Worm (Caenorhabditis elegans): ENCODE data around the gene srbc-32.

Gene srbc-32

ce11 chrV:3486857-3487256 lies at the start of gene srbc-32:
Gene srbc-32, minus strand, starts transcription at chrV:3486957.
- TF ChIP-seq lin-13 (tag; optimal IDR thresholded peaks at IDR 0.05) (no peak), ztf-11 (tag; optimal IDR thresholded peaks at IDR 0.05) (no peak), unc-120 (tag; optimal IDR thresholded peaks at IDR 0.05; ENCODE audit: poor library complexity, severe bottlenecking) (no peak), M03D4.4 (tag; optimal IDR thresholded peaks at IDR 0.05) (no peak), hlh-1 (tag; optimal IDR thresholded peaks at IDR 0.05) (no peak), zip-8 (tag; optimal IDR thresholded peaks at IDR 0.05) (no peak), lsy-2 (tag; optimal IDR thresholded peaks at IDR 0.05) (no peak), bed-3 (GFP tag; optimal IDR thresholded peaks at IDR 0.05) (no peak), unc-39 (tag; optimal IDR thresholded peaks at IDR 0.05) (no peak), nhr-12 (tag; optimal IDR thresholded peaks at IDR 0.05) (no peak), lin-32 (GFP tag; optimal IDR thresholded peaks at IDR 0.05) (no peak), ceh-43 (GFP tag; optimal IDR thresholded peaks at IDR 0.05) (no peak), mab-5 (tag; optimal IDR thresholded peaks at IDR 0.05) (no peak)

ce11 chrV:3535260-3535659 lies 48.5 kb upstream of the srbc-32 start, which contains the start of gene nhr-221:
Gene nhr-221, minus strand, starts transcription at chrV:3535360.
- TF ChIP-seq sem-2 (GFP tag; optimal IDR thresholded peaks at IDR 0.05) (no peak), tbx-8 (GFP tag; optimal IDR thresholded peaks at IDR 0.05) (no peak), M03D4.4 (tag; optimal IDR thresholded peaks at IDR 0.05) (no peak), mab-5 (tag; optimal IDR thresholded peaks at IDR 0.05) (no peak)

ce11 chrV:3530403-3530802 lies 43.6 kb upstream of the srbc-32 start, which contains the start of gene srbc-66:
Gene srbc-66, plus strand, starts transcription at chrV:3530703.
- TF ChIP-seq bed-3 (GFP tag; optimal IDR thresholded peaks at IDR 0.05), result no peak
- TF ChIP-seq nhr-12 (tag; optimal IDR thresholded peaks at IDR 0.05), result no peak
- no peak for TF ChIP-seq tbx-8 (GFP tag; optimal IDR thresholded peaks at IDR 0.05)
- no peak for TF ChIP-seq M03D4.4 (tag; optimal IDR thresholded peaks at IDR 0.05)
- TF ChIP-seq blmp-1 (tag; optimal IDR thresholded peaks at IDR 0.05), result no peak
- TF ChIP-seq unc-120 (tag; optimal IDR thresholded peaks at IDR 0.05; ENCODE audit: poor library complexity, severe bottlenecking), result no peak
- TF ChIP-seq unc-62 (GFP tag; optimal IDR thresholded peaks at IDR 0.05), result no peak
- no peak for TF ChIP-seq hlh-1 (tag; optimal IDR thresholded peaks at IDR 0.05)
- no peak for TF ChIP-seq lin-32 (GFP tag; optimal IDR thresholded peaks at IDR 0.05)
- no peak for TF ChIP-seq cnd-1 (tag; optimal IDR thresholded peaks at IDR 0.05)
- no peak for TF ChIP-seq ces-1 (GFP tag; optimal IDR thresholded peaks at IDR 0.05)
- TF ChIP-seq zip-8 (tag; optimal IDR thresholded peaks at IDR 0.05), result no peak

- no peak for TF ChIP-seq mab-5 (tag; optimal IDR thresholded peaks at IDR 0.05)
- TF ChIP-seq mls-2 (tag; optimal IDR thresholded peaks at IDR 0.05), result no peak
- no peak for TF ChIP-seq bed-3 (GFP tag; optimal IDR thresholded peaks at IDR 0.05)
- no peak for TF ChIP-seq unc-62 (GFP tag; optimal IDR thresholded peaks at IDR 0.05)
- TF ChIP-seq cnd-1 (tag; optimal IDR thresholded peaks at IDR 0.05), result no peak
- no peak for TF ChIP-seq hlh-1 (tag; optimal IDR thresholded peaks at IDR 0.05)
- TF ChIP-seq unc-39 (tag; optimal IDR thresholded peaks at IDR 0.05), result no peak
- no peak for TF ChIP-seq ceh-43 (GFP tag; optimal IDR thresholded peaks at IDR 0.05)
- no peak for TF ChIP-seq lsy-2 (tag; optimal IDR thresholded peaks at IDR 0.05)
- no peak for TF ChIP-seq tbx-8 (GFP tag; optimal IDR thresholded peaks at IDR 0.05)
- no peak for TF ChIP-seq ztf-11 (tag; optimal IDR thresholded peaks at IDR 0.05)
- TF ChIP-seq lin-32 (GFP tag; optimal IDR thresholded peaks at IDR 0.05), result no peak
These were observed 40.1 kb upstream of the srbc-32 start, which contains the start of gene str-260 for ce11 chrV:3526882-3527281. Gene str-260, plus strand, starts transcription at chrV:3527182.

ce11 chrV:3524970-3525369 lies 38.2 kb upstream of the srbc-32 start, which contains the start of gene T24A6.7:
Gene T24A6.7, plus strand, starts transcription at chrV:3525270.
- no peak for TF ChIP-seq ceh-83 (GFP tag; optimal IDR thresholded peaks at IDR 0.05)
- TF ChIP-seq mls-2 (tag; optimal IDR thresholded peaks at IDR 0.05), result no peak
- no peak for TF ChIP-seq elt-3 (tag; optimal IDR thresholded peaks at IDR 0.05)
- TF ChIP-seq unc-120 (tag; optimal IDR thresholded peaks at IDR 0.05; ENCODE audit: poor library complexity, severe bottlenecking), result no peak
- no peak for TF ChIP-seq tbx-8 (GFP tag; optimal IDR thresholded peaks at IDR 0.05)
- TF ChIP-seq blmp-1 (tag; optimal IDR thresholded peaks at IDR 0.05), result no peak
- TF ChIP-seq cnd-1 (tag; optimal IDR thresholded peaks at IDR 0.05), result no peak
- TF ChIP-seq lin-32 (GFP tag; optimal IDR thresholded peaks at IDR 0.05), result no peak
- no peak for TF ChIP-seq M03D4.4 (tag; optimal IDR thresholded peaks at IDR 0.05)
- no peak for TF ChIP-seq nhr-2 (tag; optimal IDR thresholded peaks at IDR 0.05)
- TF ChIP-seq drap-1 (GFP tag; optimal IDR thresholded peaks at IDR 0.05), result no peak
- TF ChIP-seq flh-1 (GFP tag; optimal IDR thresholded peaks at IDR 0.05), result no peak
- TF ChIP-seq bed-3 (GFP tag; optimal IDR thresholded peaks at IDR 0.05), result no peak
- TF ChIP-seq sptf-1 (tag; optimal IDR thresholded peaks at IDR 0.05), result no peak
- no peak for TF ChIP-seq unc-39 (tag; optimal IDR thresholded peaks at IDR 0.05)

- TF ChIP-seq pha-4 (tag; optimal IDR thresholded peaks at IDR 0.05) (no peak), ces-1 (GFP tag; optimal IDR thresholded peaks at IDR 0.05) (no peak), ceh-43 (GFP tag; optimal IDR thresholded peaks at IDR 0.05) (no peak), elt-1 (tag; optimal IDR thresholded peaks at IDR 0.05; ENCODE audit: borderline replicate concordance, insufficient read depth) (no peak), mab-5 (tag; optimal IDR thresholded peaks at IDR 0.05) (no peak), cnd-1 (tag; optimal IDR thresholded peaks at IDR 0.05) (no peak), ham-2 (GFP tag; optimal IDR thresholded peaks at IDR 0.05) (no peak), unc-120 (tag; optimal IDR thresholded peaks at IDR 0.05; ENCODE audit: poor library complexity, severe bottlenecking) (no peak), lin-13 (tag; optimal IDR thresholded peaks at IDR 0.05) (no peak), ceh-39 (tag; optimal IDR thresholded peaks at IDR 0.05) (no peak), nhr-28 (tag; optimal IDR thresholded peaks at IDR 0.05) (no peak), nhr-2 (tag; optimal IDR thresholded peaks at IDR 0.05) (no peak), M03D4.4 (tag; optimal IDR thresholded peaks at IDR 0.05) (no peak), nhr-76 (tag; optimal IDR thresholded peaks at IDR 0.05) (no peak), mls-2 (tag; optimal IDR thresholded peaks at IDR 0.05) (no peak), bed-3 (GFP tag; optimal IDR thresholded peaks at IDR 0.05) (no peak)
These were observed 36.5 kb upstream of the srbc-32 start, which contains the start of gene irg-1 for ce11 chrV:3523262-3523661. Gene irg-1, plus strand, starts transcription at chrV:3523587.

Measured in whole organism, mixed stage, embryonic.